Worm (Caenorhabditis elegans): Measurements from ENCODE around the gene F45E1.5.

DNA sequence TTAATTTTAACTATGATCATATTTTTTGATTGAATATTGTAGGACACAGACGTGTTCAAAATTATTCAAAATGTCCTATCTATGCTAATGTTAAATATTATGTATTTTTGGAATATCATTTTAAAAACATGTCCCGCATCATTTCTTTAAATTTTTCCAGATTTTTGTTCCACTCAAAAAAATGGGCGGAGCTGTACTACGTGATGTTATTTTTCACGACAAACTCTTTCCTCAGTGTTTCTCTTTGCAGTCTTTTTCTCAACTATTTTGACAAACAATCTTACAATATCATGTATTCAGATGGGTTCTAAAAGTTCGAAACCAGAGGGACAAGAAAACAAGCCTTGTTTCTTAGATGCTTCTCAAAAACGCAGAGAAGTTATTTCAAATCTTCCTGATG, at the start of gene F45E1.5:
- TF ChIP-seq ama-1 (optimal IDR thresholded peaks at IDR 0.05) (no peak), ceh-36 (tag; optimal IDR thresholded peaks at IDR 0.05) (no peak), scrt-1 (GFP tag; IDR thresholded peaks at IDR 0.05) (no peak), aly-1 (tag; optimal IDR thresholded peaks at IDR 0.05) (no peak)
